Fruit fly (Drosophila melanogaster) whole organism, embryonic: ENCODE results near the gene klg.

Experiments used
- Bgb ChIP-seq: fragments of 200-800 bp; sonication (Bioruptor generic); IDR thresholded peaks from 2 replicates; pipeline ENCODE4 v1.3.6; 2022; ENCODE audit warnings: missing biosample characterization, missing genetic modification characterization; ENCODE audit not compliant: partially characterized antibody
- Blimp-1 ChIP-seq: fragments of 200-800 bp; sonication (Bioruptor generic); optimal IDR thresholded peaks from 3 replicates; lab custom pipeline; 2018; ENCODE audit warnings: missing biosample characterization, missing genetic modification characterization, mild to moderate bottlenecking, moderate library complexity, missing genetic modification reagents
- CG11504 ChIP-seq: fragments of 200-800 bp; sonication (Bioruptor generic); optimal IDR thresholded peaks from 3 replicates; lab custom pipeline; 2019; ENCODE audit warnings: missing biosample characterization, mild to moderate bottlenecking, missing genetic modification characterization, moderate library complexity
- CG12942 ChIP-seq: fragments of 200-800 bp; sonication (Bioruptor generic); optimal IDR thresholded peaks from 3 replicates; lab custom pipeline; 2016; ENCODE audit warnings: missing biosample characterization, missing genetic modification characterization
- CG14710 ChIP-seq: fragments of 200-800 bp; sonication (Bioruptor generic); optimal IDR thresholded peaks from 3 replicates; lab custom pipeline; 2019; ENCODE audit warnings: missing biosample characterization, mild to moderate bottlenecking, missing genetic modification characterization, moderate library complexity
- CG14860 ChIP-seq: fragments of 200-800 bp; sonication (Bioruptor generic); IDR thresholded peaks from 3 replicates; pipeline ENCODE4 v1.3.6; 2022; ENCODE audit warnings: missing biosample characterization, missing genetic modification characterization; ENCODE audit not compliant: partially characterized antibody
- CG15011 ChIP-seq: fragments of 200-800 bp; sonication (Bioruptor generic); optimal IDR thresholded peaks from 3 replicates; lab custom pipeline; 2018; ENCODE audit warnings: missing biosample characterization, mild to moderate bottlenecking, missing genetic modification characterization
- CG1529 ChIP-seq: fragments of 200-800 bp; sonication (Bioruptor generic); optimal IDR thresholded peaks from 3 replicates; lab custom pipeline; 2018; ENCODE audit warnings: missing biosample characterization, missing genetic modification characterization
- CG15601 ChIP-seq: fragments of 200-800 bp; sonication (Bioruptor generic); optimal IDR thresholded peaks from 3 replicates; lab custom pipeline; 2019; ENCODE audit warnings: missing biosample characterization, mild to moderate bottlenecking, missing genetic modification characterization, moderate library complexity
- CG18011 ChIP-seq: fragments of 200-800 bp; sonication (Bioruptor generic); optimal IDR thresholded peaks from 2 replicates; lab custom pipeline; 2017; ENCODE audit warnings: missing biosample characterization, missing genetic modification characterization, mild to moderate bottlenecking, moderate library complexity, missing genotype
- CG2678 ChIP-seq: fragments of 200-800 bp; sonication (Bioruptor generic); optimal IDR thresholded peaks from 3 replicates; lab custom pipeline; 2019; ENCODE audit warnings: missing biosample characterization, mild to moderate bottlenecking, missing genetic modification characterization, moderate library complexity
- CG32767 ChIP-seq: fragments of 200-800 bp; sonication (Bioruptor generic); IDR thresholded peaks from 2 replicates; pipeline ENCODE4 v1.3.6; 2022; ENCODE audit warnings: missing biosample characterization, missing genetic modification characterization
- CG6791 ChIP-seq: fragments of 200-800 bp; sonication (Bioruptor generic); IDR thresholded peaks from 3 replicates; pipeline ENCODE4 v1.3.6; 2022; ENCODE audit warnings: missing biosample characterization, missing genetic modification characterization; ENCODE audit not compliant: partially characterized antibody
- CG8290 ChIP-seq, 3 experiments: fragments of 200-800 bp; sonication (Bioruptor generic); optimal IDR thresholded peaks; 2 replicates each; lab custom pipeline; 2016 to 2019; ENCODE audit warnings: missing biosample characterization in 3 of 3, missing genetic modification characterization in 3 of 3, mild to moderate bottlenecking in 2 of 3, moderate library complexity in 1 of 3
- CG8478 ChIP-seq: fragments of >200 bp; optimal IDR thresholded peaks from 2 replicates; lab custom pipeline; 2018
- CG9215 ChIP-seq: fragments of 200-800 bp; sonication (Bioruptor generic); IDR thresholded peaks from 2 replicates; pipeline ENCODE4 v1.3.6; 2022; ENCODE audit warnings: missing biosample characterization, missing genetic modification characterization
- Dbx ChIP-seq: fragments of 200-800 bp; sonication (Bioruptor generic); IDR thresholded peaks from 3 replicates; pipeline ENCODE4 v1.3.6; 2022; ENCODE audit warnings: missing biosample characterization, missing genetic modification characterization
- Deaf1 ChIP-seq: fragments of 200-800 bp; optimal IDR thresholded peaks from 3 replicates; lab custom pipeline; 2019; ENCODE audit warnings: missing biosample characterization, mild to moderate bottlenecking, missing genetic modification characterization, moderate library complexity
- Dek ChIP-seq: fragments of 200-800 bp; sonication (Bioruptor generic); optimal IDR thresholded peaks from 3 replicates; lab custom pipeline; 2019; ENCODE audit warnings: missing biosample characterization, mild to moderate bottlenecking, missing genetic modification characterization, moderate library complexity
- Ets65A ChIP-seq: fragments of 200-800 bp; sonication (Bioruptor generic); peaks from one replicate; lab custom pipeline; 2016; ENCODE audit warnings: missing biosample characterization, missing genetic modification characterization
- Hey ChIP-seq: fragments of 200-800 bp; sonication (Bioruptor generic); optimal IDR thresholded peaks from 3 replicates; lab custom pipeline; 2018; ENCODE audit warnings: missing biosample characterization, mild to moderate bottlenecking, missing genetic modification characterization
- Hsf ChIP-seq: fragments of 200-800 bp; sonication (Bioruptor generic); optimal IDR thresholded peaks from 3 replicates; lab custom pipeline; 2016; ENCODE audit warnings: missing biosample characterization, missing genetic modification characterization
- Jarid2 ChIP-seq: fragments of 200-800 bp; sonication (Bioruptor generic); optimal IDR thresholded peaks from 3 replicates; lab custom pipeline; 2017; ENCODE audit warnings: mild to moderate bottlenecking, missing biosample characterization, missing genetic modification reagents, missing genetic modification characterization
- Mad ChIP-seq: fragments of 200-800 bp; sonication (Bioruptor generic); optimal IDR thresholded peaks from 2 replicates; lab custom pipeline; 2016; ENCODE audit warnings: missing biosample characterization, missing genetic modification characterization
- NC2β ChIP-seq: fragments of 200-800 bp; sonication (Bioruptor generic); optimal IDR thresholded peaks from 2 replicates; lab custom pipeline; 2016; ENCODE audit warnings: missing biosample characterization, missing genetic modification characterization
- Nf-YA ChIP-seq: fragments of 200-800 bp; sonication (Bioruptor generic); IDR thresholded peaks from 2 replicates; pipeline ENCODE4 v1.3.6; 2022; ENCODE audit warnings: missing biosample characterization, missing genetic modification characterization
- Six4 ChIP-seq: fragments of 200-800 bp; sonication (Bioruptor generic); optimal IDR thresholded peaks from 2 replicates; lab custom pipeline; 2016; ENCODE audit warnings: missing biosample characterization, missing genetic modification characterization
- Trl ChIP-seq, 3 experiments: fragments of >200 bp in 2 of 3; fragments of 200-800 bp in 1 of 3; sonication (Bioruptor generic) in 1 of 3; optimal IDR thresholded peaks; 2 replicates in 1 of 3; 3 replicates in 2 of 3; lab custom pipeline; 2016 to 2017; ENCODE audit warnings: missing biosample characterization in 1 of 3, missing genetic modification characterization in 1 of 3
- al ChIP-seq: fragments of 200-800 bp; sonication (Bioruptor generic); IDR thresholded peaks from 2 replicates; pipeline ENCODE4 v1.3.6; 2022; ENCODE audit warnings: missing biosample characterization, missing genetic modification characterization
- amos ChIP-seq: fragments of 200-800 bp; sonication (Bioruptor generic); IDR thresholded peaks from 2 replicates; pipeline ENCODE4 v1.3.6; 2022; ENCODE audit warnings: missing biosample characterization, missing genetic modification characterization; ENCODE audit not compliant: partially characterized antibody
- ash1 ChIP-seq: fragments of 200-800 bp; sonication (Bioruptor generic); optimal IDR thresholded peaks from 2 replicates; lab custom pipeline; 2018; ENCODE audit warnings: missing biosample characterization, mild to moderate bottlenecking, missing genetic modification characterization
- chinmo ChIP-seq: fragments of 200-800 bp; sonication (Bioruptor generic); IDR thresholded peaks from 4 replicates; pipeline ENCODE4 v1.3.6; 2022; ENCODE audit warnings: missing biosample characterization, missing genetic modification characterization; ENCODE audit not compliant: partially characterized antibody
- chm ChIP-seq: fragments of 200-800 bp; sonication (Bioruptor generic); IDR thresholded peaks from 2 replicates; pipeline ENCODE4 v1.3.6; 2022; ENCODE audit warnings: missing biosample characterization, missing genetic modification characterization
- da ChIP-seq: fragments of 200-800 bp; sonication (Bioruptor generic); optimal IDR thresholded peaks from 2 replicates; lab custom pipeline; 2016; ENCODE audit warnings: missing biosample characterization, missing genetic modification characterization
- dan ChIP-seq: fragments of 200-800 bp; sonication (Bioruptor generic); IDR thresholded peaks from 2 replicates; pipeline ENCODE4 v1.3.6; 2022; ENCODE audit warnings: missing biosample characterization, missing genetic modification characterization
- hkb ChIP-seq, 2 experiments: fragments of 200-800 bp in 1 of 2; fragments of >200 bp in 1 of 2; sonication (Bioruptor generic) in 1 of 2; IDR thresholded peaks in 1 of 2; optimal IDR thresholded peaks in 1 of 2; 2 replicates each; pipeline versions ENCODE4 v1.3.6 to Lab custom; 2017 to 2022; ENCODE audit warnings: missing biosample characterization in 1 of 2, missing genetic modification characterization in 1 of 2
- jing ChIP-seq: fragments of 200-800 bp; sonication (Bioruptor generic); optimal IDR thresholded peaks from 2 replicates; lab custom pipeline; 2018; ENCODE audit warnings: missing biosample characterization, mild to moderate bottlenecking, missing genetic modification characterization
- mld ChIP-seq: fragments of 200-800 bp; sonication (Bioruptor generic); IDR thresholded peaks from 3 replicates; pipeline ENCODE4 v1.3.6; 2022; ENCODE audit warnings: missing biosample characterization, missing genetic modification characterization; ENCODE audit not compliant: partially characterized antibody
- nmo ChIP-seq: fragments of 200-800 bp; sonication (Bioruptor generic); optimal IDR thresholded peaks from 2 replicates; lab custom pipeline; 2018; ENCODE audit warnings: missing biosample characterization, mild to moderate bottlenecking, missing genetic modification characterization, moderate library complexity
- prd ChIP-seq, 3 experiments: fragments of >200 bp in 2 of 3; fragments of 200-800 bp in 1 of 3; sonication (Bioruptor generic) in 1 of 3; optimal IDR thresholded peaks in 2 of 3; IDR thresholded peaks in 1 of 3; 2 replicates in 2 of 3; 3 replicates in 1 of 3; pipeline versions ENCODE4 v1.3.6 to Lab custom; 2017 to 2022; ENCODE audit warnings: missing biosample characterization in 1 of 3, missing genetic modification characterization in 1 of 3
- sisA ChIP-seq: fragments of 200-800 bp; sonication (Bioruptor generic); IDR thresholded peaks from 2 replicates; pipeline ENCODE4 v1.3.6; 2022; ENCODE audit warnings: missing biosample characterization, missing genetic modification characterization
- slp2 ChIP-seq: fragments of 200-800 bp; sonication (Bioruptor generic); optimal IDR thresholded peaks from 2 replicates; lab custom pipeline; 2016; ENCODE audit warnings: missing biosample characterization, missing genetic modification characterization
- sqz ChIP-seq: fragments of 200-800 bp; sonication (Bioruptor generic); optimal IDR thresholded peaks from 3 replicates; lab custom pipeline; 2018; ENCODE audit warnings: missing biosample characterization, mild to moderate bottlenecking, missing genetic modification characterization
- sr ChIP-seq: fragments of 200-800 bp; sonication (Bioruptor generic); IDR thresholded peaks from 3 replicates; pipeline ENCODE4 v1.3.6; 2022; ENCODE audit warnings: missing biosample characterization, missing genetic modification characterization
- tio ChIP-seq: fragments of 200-800 bp; sonication (Bioruptor generic); optimal IDR thresholded peaks from 2 replicates; lab custom pipeline; 2017; ENCODE audit warnings: missing biosample characterization, missing genetic modification characterization, inconsistent platforms
- toy ChIP-seq: fragments of 200-800 bp; sonication (Bioruptor generic); IDR thresholded peaks from 2 replicates; pipeline ENCODE4 v1.3.6; 2022; ENCODE audit warnings: missing biosample characterization, missing genetic modification characterization
- ttk ChIP-seq: fragments of 200-800 bp; sonication (Bioruptor generic); IDR thresholded peaks from 2 replicates; pipeline ENCODE4 v2.1.2; 2022; ENCODE audit warnings: missing biosample characterization, missing genetic modification characterization
- wek ChIP-seq: fragments of 200-800 bp; sonication (Bioruptor generic); optimal IDR thresholded peaks from 3 replicates; lab custom pipeline; 2018; ENCODE audit warnings: missing biosample characterization, mild to moderate bottlenecking, missing genetic modification characterization, moderate library complexity
- yki ChIP-seq: fragments of >200 bp; optimal IDR thresholded peaks from 3 replicates; lab custom pipeline; 2018

Gene klg

DNA sequence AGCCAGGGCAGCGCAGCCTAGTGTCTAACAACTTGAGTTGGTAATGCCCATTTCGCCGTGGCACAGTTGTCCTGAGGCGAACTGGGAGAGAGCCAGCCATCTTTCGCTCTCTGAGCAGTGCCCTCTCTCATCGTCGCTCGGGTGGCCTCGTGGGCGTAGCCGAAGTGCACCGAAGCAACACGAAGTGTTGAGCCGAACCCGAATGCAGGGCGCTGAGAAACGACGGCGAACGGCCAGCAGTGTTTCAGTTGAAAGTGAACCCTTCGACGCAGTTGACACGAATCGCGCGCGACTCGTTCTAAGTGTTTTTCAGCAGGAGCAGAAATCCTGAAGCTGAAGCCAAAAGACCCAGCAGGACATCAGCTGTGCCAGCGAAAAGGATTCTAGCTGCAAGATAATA, at the start of gene klg:
Gene klg, plus strand, starts transcription at position 244 of the 400 bp plus-strand sequence.
- TF ChIP-seq CG2678 (tag; lab: Kevin White, UChicago) (no peak), CG1529 (no peak), da (GFP tag; lab: Kevin White, UChicago) (no peak), jing (GFP tag; lab: Kevin White, UChicago) (peak; percentile 41), CG15601 (tag; lab: Kevin White, UChicago) (peak; percentile 1), Jarid2 (peak; percentile 85), CG11504 (tag; lab: Kevin White, UChicago) (peak; percentile 69), amos (GFP tag; lab: Robert Waterston, UW) (peak; percentile 23; the same call in 1 of the 2 replicates), mld (GFP tag; lab: Robert Waterston, UW) (no peak), wek (GFP tag; lab: Kevin White, UChicago) (no peak), CG6791 (0 out of 3 replicates have a peak, but pooled peaks have one; percentile 43), prd (optimal IDR thresholded peaks at IDR 0.05; lab: Kevin White, UChicago) (no peak), prd (GFP tag; IDR thresholded peaks at IDR 0.05; lab: Robert Waterston, UW) (0 out of 3 replicates have a peak, but pooled peaks have one; percentile 5), ash1 (GFP tag; lab: Kevin White, UChicago) (no peak), CG8478 (lab: Kevin White, UChicago) (peak; percentile 9), slp2 (GFP tag; lab: Kevin White, UChicago) (no peak), Ets65A (peak; percentile 21), CG15011 (GFP tag; lab: Kevin White, UChicago) (no peak), Blimp-1 (GFP tag; lab: Kevin White, UChicago) (no peak), Deaf1 (tag; lab: Kevin White, UChicago) (peak; percentile 99), CG32767 (GFP tag; lab: Robert Waterston, UW) (0 out of 2 replicates have a peak, but pooled peaks have one; percentile 19), Trl (optimal IDR thresholded peaks at IDR 0.05; lab: Kevin White, UChicago) (peak; percentile 42 to 82), Trl (GFP tag; optimal IDR thresholded peaks at IDR 0.05; lab: Kevin White, UChicago) (no peak), CG12942 (GFP tag; lab: Kevin White, UChicago) (no peak), CG14860 (no peak), chinmo (0 out of 4 replicates have a peak, but pooled peaks have one; percentile 55), CG8290 (GFP tag; optimal IDR thresholded peaks at IDR 0.05; lab: Kevin White, UChicago) (no peak), CG8290 (tag; optimal IDR thresholded peaks at IDR 0.05; lab: Kevin White, UChicago) (peak in 1 of 2 experiments; percentile 22), yki (lab: Kevin White, UChicago) (peak; percentile 45), Dek (tag; lab: Kevin White, UChicago) (no peak), al (GFP tag; lab: Robert Waterston, UW) (no peak), sr (0 out of 3 replicates have a peak, but pooled peaks have one; percentile 39), Bgb (GFP tag; lab: Robert Waterston, UW) (peak; percentile 28; the same call in 1 of the 2 replicates), chm (peak; percentile 31; the same call in 1 of the 2 replicates)

DNA sequence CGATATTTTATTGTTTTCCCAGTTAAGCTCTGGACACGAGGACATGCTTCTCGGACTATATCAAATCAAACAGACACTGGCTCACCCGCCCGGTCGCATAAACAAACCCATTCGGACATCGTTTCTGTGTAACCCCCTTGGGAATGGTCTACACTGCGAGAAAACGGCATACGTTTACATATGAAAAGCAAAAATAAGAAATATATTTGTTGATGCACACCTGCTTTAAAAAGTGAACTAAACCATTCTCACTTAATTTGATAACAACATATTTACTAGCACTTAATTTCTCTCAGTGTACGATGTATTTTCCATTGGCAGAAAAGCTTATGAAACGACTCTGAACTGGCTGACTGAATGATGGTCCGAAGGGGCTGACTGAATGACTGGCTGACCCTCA, 37.1 kb upstream of the klg start:
- TF ChIP-seq dan (GFP tag; lab: Robert Waterston, UW), result no peak
- no peak for TF ChIP-seq CG18011 (GFP tag; lab: Kevin White, UChicago)
- no peak for TF ChIP-seq tio (GFP tag; lab: Kevin White, UChicago)
- TF ChIP-seq NC2β, result no peak
- 0 out of 2 replicates have a peak, but pooled peaks have one; percentile 40 for TF ChIP-seq CG9215 (GFP tag; lab: Robert Waterston, UW)
- no peak for TF ChIP-seq Hsf (GFP tag; lab: Kevin White, UChicago)
- TF ChIP-seq CG14710 (tag; lab: Kevin White, UChicago), result peak; percentile 31
- TF ChIP-seq sqz (GFP tag; lab: Kevin White, UChicago), result no peak
- TF ChIP-seq ttk, result 0 out of 2 replicates have a peak, but pooled peaks have one; percentile 28
- peak; percentile 47 for TF ChIP-seq sisA (GFP tag; lab: Robert Waterston, UW)
- TF ChIP-seq toy, result no peak
- TF ChIP-seq Hey (tag; lab: Kevin White, UChicago), result no peak
- TF ChIP-seq Dbx (GFP tag; lab: Robert Waterston, UW), result peak; percentile 60; the same call in 1 of the 3 replicates
- TF ChIP-seq hkb (optimal IDR thresholded peaks at IDR 0.05; lab: Kevin White, UChicago), result no peak
- TF ChIP-seq hkb (GFP tag; IDR thresholded peaks at IDR 0.05; lab: Robert Waterston, UW), result peak; percentile 67
- no peak for TF ChIP-seq Six4
- peak; percentile 44 for TF ChIP-seq nmo (GFP tag; lab: Kevin White, UChicago)
- 0 out of 2 replicates have a peak, but pooled peaks have one; percentile 26 for TF ChIP-seq Nf-YA (GFP tag; lab: Robert Waterston, UW)
- TF ChIP-seq Mad, result peak; percentile 24
